Fruit fly (Drosophila melanogaster): Measurements from ENCODE around the gene CG17298.
A peak's percentile ranks its signal among the peaks of the same experiment; 100 is the strongest.

Gene CG17298

DNA sequence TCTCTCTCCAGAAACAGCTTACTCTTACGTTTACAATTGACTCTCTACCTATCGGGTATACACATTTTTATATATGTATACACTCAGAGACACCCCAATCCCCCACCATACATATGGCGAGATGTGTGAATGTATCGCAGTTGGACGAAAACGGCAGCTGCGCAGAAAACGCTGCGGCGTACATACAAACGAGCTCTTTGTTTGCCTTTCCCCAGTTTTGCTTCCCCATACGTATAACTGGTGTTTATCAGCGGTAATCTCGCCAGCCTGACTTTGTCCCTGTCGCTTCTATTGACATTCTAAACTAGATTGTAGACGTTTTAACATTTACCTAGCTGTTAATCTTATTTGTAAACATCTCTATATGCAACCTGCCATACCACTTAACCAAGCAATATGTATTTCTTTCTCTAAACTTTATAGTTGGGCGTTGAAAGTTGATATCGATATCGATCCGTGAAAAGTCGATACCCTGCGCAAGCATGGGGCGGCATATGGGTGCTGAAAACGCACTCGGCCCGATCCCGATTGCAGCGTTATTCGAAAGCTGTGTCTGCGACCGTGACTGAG lies 14.5 kb downstream of the CG17298 start:
- peak; percentile 91 for TF ChIP-seq CG1233 (GFP tag; optimal IDR thresholded peaks at IDR 0.05)
- no peak for TF ChIP-seq ara (GFP tag; IDR thresholded peaks at IDR 0.05)
- TF ChIP-seq CG6683 (GFP tag; optimal IDR thresholded peaks at IDR 0.05) = peak; percentile 77
- peak; percentile 44 for TF ChIP-seq TFAM (GFP tag; optimal IDR thresholded peaks at IDR 0.05)
- TF ChIP-seq Med (GFP tag) = peak; percentile 94
- no peak for TF ChIP-seq vnd (GFP tag; IDR thresholded peaks at IDR 0.05; ENCODE audit: partially characterized antibody)
- TF ChIP-seq eve (GFP tag; optimal IDR thresholded peaks at IDR 0.05) = peak in 1 of 2 experiments; percentile 48
- TF ChIP-seq nom (GFP tag; optimal IDR thresholded peaks at IDR 0.05) = peak; percentile 54
- peak; percentile 36 for TF ChIP-seq CG9437 (GFP tag; optimal IDR thresholded peaks at IDR 0.05)
- no peak for TF ChIP-seq tgo (GFP tag; IDR thresholded peaks at IDR 0.05)
- TF ChIP-seq Ssrp (tag; optimal IDR thresholded peaks at IDR 0.05) = peak; percentile 9
- TF ChIP-seq CG7786 (GFP tag; optimal IDR thresholded peaks at IDR 0.05) = peak; percentile 15
- TF ChIP-seq ash1 (GFP tag; optimal IDR thresholded peaks at IDR 0.05) = peak; percentile 60
- TF ChIP-seq CG6791 (GFP tag; IDR thresholded peaks at IDR 0.05; ENCODE audit: partially characterized antibody) = no peak
- no peak for TF ChIP-seq row (GFP tag; IDR thresholded peaks at IDR 0.05)
- TF ChIP-seq CG9727 (GFP tag; optimal IDR thresholded peaks at IDR 0.05) = peak; percentile 74
- TF ChIP-seq Bdp1 (GFP tag; optimal IDR thresholded peaks at IDR 0.05) = peak; percentile 58
- TF ChIP-seq Oli (tag; optimal IDR thresholded peaks at IDR 0.05) = peak; percentile 7
- no peak for TF ChIP-seq usp (GFP tag; optimal IDR thresholded peaks at IDR 0.05)
- TF ChIP-seq tna (GFP tag; IDR thresholded peaks at IDR 0.05; ENCODE audit: partially characterized antibody) = no peak
- no peak for TF ChIP-seq sna (GFP tag; IDR thresholded peaks at IDR 0.05; ENCODE audit: partially characterized antibody)
- peak; percentile 43 for TF ChIP-seq CG1603 (tag; optimal IDR thresholded peaks at IDR 0.05)
- TF ChIP-seq CoRest (tag; optimal IDR thresholded peaks at IDR 0.05) = peak; percentile 64
- no peak for TF ChIP-seq sr (GFP tag; IDR thresholded peaks at IDR 0.05)
- no peak for TF ChIP-seq CG6272 (GFP tag; IDR thresholded peaks at IDR 0.05)
- peak; percentile 39 for TF ChIP-seq CG7839 (tag; optimal IDR thresholded peaks at IDR 0.05)
- no peak for TF ChIP-seq esg (GFP tag; conservative IDR thresholded peaks at IDR 0.05)
- peak; percentile 30 for TF ChIP-seq trem (tag; optimal IDR thresholded peaks at IDR 0.05)
- TF ChIP-seq lab (GFP tag; optimal IDR thresholded peaks at IDR 0.05) = peak; percentile 96
- TF ChIP-seq CG10267 (tag; optimal IDR thresholded peaks at IDR 0.05) = peak; percentile 52
- peak; percentile 45 for TF ChIP-seq Nf-YC (tag; optimal IDR thresholded peaks at IDR 0.05)
- no peak for TF ChIP-seq H15 (GFP tag; IDR thresholded peaks at IDR 0.05)
- no peak for TF ChIP-seq C15 (GFP tag; IDR thresholded peaks at IDR 0.05)
- TF ChIP-seq Antp (GFP tag; optimal IDR thresholded peaks at IDR 0.05) = peak; percentile 20
- TF ChIP-seq disco-r (GFP tag; optimal IDR thresholded peaks at IDR 0.05) = peak; percentile 71
- TF ChIP-seq Sry-β (GFP tag; optimal IDR thresholded peaks at IDR 0.05) = peak; percentile 57
- TF ChIP-seq HLHmδ (GFP tag; optimal IDR thresholded peaks at IDR 0.05) = no peak
- TF ChIP-seq lbe (GFP tag; optimal IDR thresholded peaks at IDR 0.05) = peak; percentile 76
- no peak for TF ChIP-seq CG5245 (GFP tag; optimal IDR thresholded peaks at IDR 0.05)
- TF ChIP-seq Adf1 (GFP tag; IDR thresholded peaks at IDR 0.05) = no peak
- TF ChIP-seq CG10543 (GFP tag; optimal IDR thresholded peaks at IDR 0.05) = peak; percentile 96
- TF ChIP-seq pfk (GFP tag; optimal IDR thresholded peaks at IDR 0.05) = peak; percentile 73
- TF ChIP-seq onecut (GFP tag; IDR thresholded peaks at IDR 0.05) = peak; percentile 92
- TF ChIP-seq Hr3 (GFP tag; optimal IDR thresholded peaks at IDR 0.05) = no peak
- no peak for TF ChIP-seq HLH4C (GFP tag; IDR thresholded peaks at IDR 0.05; ENCODE audit: partially characterized antibody)
- TF ChIP-seq CG6654 (GFP tag; optimal IDR thresholded peaks at IDR 0.05) = no peak
- TF ChIP-seq CG7987 (GFP tag; optimal IDR thresholded peaks at IDR 0.05) = peak; percentile 85
- peak; percentile 83 for TF ChIP-seq CG12769 (tag; optimal IDR thresholded peaks at IDR 0.05)
- peak; percentile 97 for TF ChIP-seq CG10274 (GFP tag; optimal IDR thresholded peaks at IDR 0.05)

All from whole organism, embryonic.